Fruit fly (Drosophila melanogaster): ENCODE results near the gene CG34002.
A peak's percentile ranks its signal among the peaks of the same experiment; 100 is the strongest.
"Not testable (repeated sequence)": the region's sequence is repeated elsewhere in the genome, so short reads cannot be mapped to it uniquely, and the experiment has no call there.

Gene CG34002

dm6 chr3L:17858174-17858573 lies at the start of gene CG34002:
Gene CG34002 (plus strand): TSS chr3L:17858474.
- TF ChIP-seq eg (GFP tag; IDR thresholded peaks at IDR 0.05); cyc (GFP tag; optimal IDR thresholded peaks at IDR 0.05); CG8319 (GFP tag; optimal IDR thresholded peaks at IDR 0.05): not testable (repeated sequence)

DNA sequence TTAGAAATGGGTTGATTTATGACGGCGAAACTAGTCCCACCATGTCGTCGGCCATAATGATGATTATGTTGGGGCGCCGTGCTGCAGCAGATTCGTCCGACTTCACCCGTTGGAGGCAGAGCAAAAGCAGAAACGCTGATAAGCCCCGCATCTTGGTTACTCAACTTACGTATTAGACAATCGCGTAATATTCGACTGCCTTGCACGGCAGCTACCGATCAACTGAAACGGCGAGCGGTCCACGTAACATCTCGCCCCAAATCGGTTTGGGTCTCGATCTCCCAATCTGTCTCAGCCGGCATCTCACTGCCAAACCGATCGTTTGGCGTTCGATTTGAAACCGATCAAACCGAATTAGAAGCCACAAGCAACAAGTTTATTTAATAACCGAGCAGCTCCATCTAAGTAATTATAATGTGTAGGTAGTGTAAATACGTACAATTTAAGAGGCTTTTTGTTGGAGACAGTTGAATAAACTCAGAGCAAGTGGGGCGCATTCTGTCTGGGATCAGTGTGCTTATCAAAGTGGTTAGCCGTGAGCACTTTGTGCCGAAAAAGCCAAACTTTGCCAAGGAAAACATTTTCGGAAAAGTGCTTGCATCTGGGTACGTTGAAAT lies 49.6 kb upstream of the CG34002 start, which contains the start of gene CG32191:
Gene CG32191 (minus strand): TSS at position 550 of the 617 bp plus-strand sequence.
- TF ChIP-seq Sox15 (GFP tag; optimal IDR thresholded peaks at IDR 0.05) (no peak), Ets21C (GFP tag; optimal IDR thresholded peaks at IDR 0.05) (no peak), CG10631 (GFP tag; optimal IDR thresholded peaks at IDR 0.05) (no peak), fkh (GFP tag; optimal IDR thresholded peaks at IDR 0.05) (peak; percentile 64), fd85E (GFP tag; optimal IDR thresholded peaks at IDR 0.05) (no peak), CG3919 (GFP tag; optimal IDR thresholded peaks at IDR 0.05) (no peak), vri (GFP tag; optimal IDR thresholded peaks at IDR 0.05) (peak; percentile 11)

DNA sequence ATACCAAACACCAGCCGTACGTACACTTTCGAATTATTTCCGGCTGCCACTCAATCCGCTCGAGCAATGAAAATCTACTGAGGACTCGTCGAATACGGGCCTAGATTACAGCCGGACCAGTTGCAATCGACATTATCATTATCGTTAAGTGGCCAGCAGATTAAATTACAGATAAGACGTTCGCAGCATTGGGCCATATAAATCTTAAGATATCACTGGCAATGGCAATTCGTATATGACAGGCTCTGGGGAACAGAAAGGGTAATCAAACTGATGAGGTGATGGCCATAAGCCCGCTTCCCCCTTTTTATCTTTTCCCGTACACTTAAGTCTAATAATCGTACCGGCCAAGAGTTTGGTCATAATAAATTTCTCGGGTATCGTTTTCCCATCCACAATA lies 44.2 kb upstream of the CG34002 start, which contains the start of gene Cln3:
Gene Cln3 (minus strand): TSS at position 84 of the 400 bp plus-strand sequence.
- TF ChIP-seq achi (GFP tag; optimal IDR thresholded peaks at IDR 0.05) (no peak), CG11762 (GFP tag; optimal IDR thresholded peaks at IDR 0.05; ENCODE audit: insufficient read depth) (no peak), vri (GFP tag; optimal IDR thresholded peaks at IDR 0.05) (peak; percentile 75)

DNA sequence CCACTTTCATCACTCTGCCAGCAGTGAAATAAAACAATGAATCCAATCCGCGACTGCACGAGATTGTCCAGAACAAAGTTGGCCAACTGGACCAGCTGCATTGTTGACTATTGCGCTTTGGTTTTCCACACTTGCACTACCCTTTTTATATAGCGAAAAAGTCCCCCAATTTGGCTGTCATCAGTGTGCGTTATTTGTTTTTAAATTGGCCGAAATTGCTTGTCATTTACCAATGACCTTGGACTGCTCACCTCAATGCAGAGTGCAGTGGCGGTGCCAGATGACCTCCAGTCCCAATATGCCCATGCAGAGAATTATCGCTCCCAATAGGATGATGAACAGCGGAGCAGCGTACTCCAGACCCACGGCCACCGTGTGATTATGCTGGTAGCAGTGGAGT lies 40.5 kb upstream of the CG34002 start, which contains the start of gene Ir75a:
Gene Ir75a (minus strand): TSS at position 101 of the 400 bp plus-strand sequence.
- no peak for TF ChIP-seq CG8632 (GFP tag; optimal IDR thresholded peaks at IDR 0.05)
- TF ChIP-seq Sox14 (GFP tag; optimal IDR thresholded peaks at IDR 0.05), result no peak
- no peak for TF ChIP-seq acj6 (GFP tag; optimal IDR thresholded peaks at IDR 0.05)

DNA sequence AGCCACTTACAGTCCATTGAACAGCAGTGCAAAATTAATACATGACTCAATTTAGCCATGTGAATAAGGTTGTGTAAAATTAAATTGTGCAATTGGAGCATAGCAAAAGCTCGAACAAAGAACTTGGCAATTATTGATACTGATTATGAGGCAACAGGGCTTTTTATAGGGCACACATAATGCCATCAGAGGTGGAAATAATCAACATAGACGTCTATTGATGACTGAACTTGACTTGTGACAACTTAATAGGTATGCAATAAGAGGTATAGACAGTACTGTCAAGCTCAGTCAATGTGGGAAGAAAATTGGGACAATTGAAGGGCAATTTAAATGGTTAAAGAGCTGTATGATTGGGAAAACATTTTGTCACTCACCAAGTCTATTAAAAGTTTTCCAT lies 38.2 kb upstream of the CG34002 start, which contains the start of gene Ir75b:
Gene Ir75b (minus strand): TSS at position 101 of the 400 bp plus-strand sequence.
- no peak for TF ChIP-seq net (GFP tag; optimal IDR thresholded peaks at IDR 0.05)
- no peak for TF ChIP-seq cyc (GFP tag; optimal IDR thresholded peaks at IDR 0.05)
- no peak for TF ChIP-seq fkh (GFP tag; optimal IDR thresholded peaks at IDR 0.05)
- no peak for TF ChIP-seq fd59A (GFP tag; optimal IDR thresholded peaks at IDR 0.05)
- TF ChIP-seq Lpt (GFP tag; optimal IDR thresholded peaks at IDR 0.05), result no peak
- TF ChIP-seq CG6808 (GFP tag; optimal IDR thresholded peaks at IDR 0.05), result no peak
- TF ChIP-seq Hr4 (GFP tag; optimal IDR thresholded peaks at IDR 0.05), result no peak
- no peak for TF ChIP-seq ss (GFP tag; optimal IDR thresholded peaks at IDR 0.05)

- no peak for TF ChIP-seq Sox102F (GFP tag; optimal IDR thresholded peaks at IDR 0.05)
- no peak for TF ChIP-seq CG6808 (GFP tag; optimal IDR thresholded peaks at IDR 0.05)
- no peak for TF ChIP-seq CG8632 (GFP tag; optimal IDR thresholded peaks at IDR 0.05)
- no peak for TF ChIP-seq Lpt (GFP tag; optimal IDR thresholded peaks at IDR 0.05)
- TF ChIP-seq fd59A (GFP tag; optimal IDR thresholded peaks at IDR 0.05), result no peak
- no peak for TF ChIP-seq Ets21C (GFP tag; optimal IDR thresholded peaks at IDR 0.05)
- TF ChIP-seq Hr4 (GFP tag; optimal IDR thresholded peaks at IDR 0.05), result no peak
- TF ChIP-seq Sox15 (GFP tag; optimal IDR thresholded peaks at IDR 0.05), result no peak
- TF ChIP-seq Ets96B (tag; optimal IDR thresholded peaks at IDR 0.05), result no peak
- TF ChIP-seq Hr39 (GFP tag; optimal IDR thresholded peaks at IDR 0.05), result no peak
- TF ChIP-seq CG31627 (GFP tag; optimal IDR thresholded peaks at IDR 0.05), result no peak
- no peak for TF ChIP-seq CG3032 (tag; optimal IDR thresholded peaks at IDR 0.05)
- TF ChIP-seq eg (GFP tag; IDR thresholded peaks at IDR 0.05), result no peak
- no peak for TF ChIP-seq CG4318 (GFP tag; optimal IDR thresholded peaks at IDR 0.05)
- no peak for TF ChIP-seq fkh (GFP tag; optimal IDR thresholded peaks at IDR 0.05)
- TF ChIP-seq CG1621 (tag; optimal IDR thresholded peaks at IDR 0.05), result no peak
- no peak for TF ChIP-seq CG6163 (GFP tag; IDR thresholded peaks at IDR 0.05)
- no peak for TF ChIP-seq dsx (GFP tag; optimal IDR thresholded peaks at IDR 0.05; ENCODE audit: poor library complexity, severe bottlenecking)
- no peak for TF ChIP-seq salr (GFP tag; optimal IDR thresholded peaks at IDR 0.05)
Measured at dm6 chr3L:17822784-17823383, 35.4 kb upstream of the CG34002 start, which contains the start of the genes Ir75c and Grd. Gene Ir75c (minus strand): TSS chr3L:17822834. Gene Grd (plus strand): TSS chr3L:17823333.

Measured in whole organism, prepupa.